Worm (Caenorhabditis elegans): ENCODE measurements around the gene srw-24.

srw-24 gene

ce11 chrV:15267405-15267804 lies 43.6 kb downstream of the srw-24 start, which contains the start of gene T10H4.13:
T10H4.13 (minus strand) TSS chrV:15267505.
- TF ChIP-seq fos-1 (tag; optimal IDR thresholded peaks at IDR 0.05) (no peak), egl-13 (tag; optimal IDR thresholded peaks at IDR 0.05) (no peak), lin-13 (GFP tag; optimal IDR thresholded peaks at IDR 0.05) (no peak), nhr-90 (tag; optimal IDR thresholded peaks at IDR 0.05; ENCODE audit: poor library complexity) (no peak), sox-4 (tag; optimal IDR thresholded peaks at IDR 0.05) (no peak), efl-3 (GFP tag; optimal IDR thresholded peaks at IDR 0.05) (no peak), snu-23 (GFP tag; optimal IDR thresholded peaks at IDR 0.05) (no peak), mdl-1 (tag; optimal IDR thresholded peaks at IDR 0.05) (no peak), nhr-28 (tag; optimal IDR thresholded peaks at IDR 0.05) (no peak)

- TF ChIP-seq ztf-11 (tag; optimal IDR thresholded peaks at IDR 0.05) (no peak), fkh-4 (tag; optimal IDR thresholded peaks at IDR 0.05; ENCODE audit: borderline replicate concordance) (no peak), tbx-2 (tag; optimal IDR thresholded peaks at IDR 0.05) (no peak), C16A3.4 (tag; optimal IDR thresholded peaks at IDR 0.05) (no peak), ceh-88 (GFP tag; IDR thresholded peaks at IDR 0.05) (no peak), tlp-1 (tag; optimal IDR thresholded peaks at IDR 0.05) (no peak), nhr-71 (tag; optimal IDR thresholded peaks at IDR 0.05) (no peak), nhr-84 (tag; optimal IDR thresholded peaks at IDR 0.05) (no peak), hlh-17 (GFP tag; optimal IDR thresholded peaks at IDR 0.05; ENCODE audit: borderline replicate concordance) (no peak), snpc-4 (tag; optimal IDR thresholded peaks at IDR 0.05) (no peak), mdl-1 (tag; optimal IDR thresholded peaks at IDR 0.05) (no peak), efl-1 (optimal IDR thresholded peaks at IDR 0.05) (no peak), efl-1 (GFP tag; optimal IDR thresholded peaks at IDR 0.05 in 1 of 2) (no peak), ceh-82 (tag; optimal IDR thresholded peaks at IDR 0.05) (no peak), zag-1 (tag; optimal IDR thresholded peaks at IDR 0.05) (no peak), pax-3 (tag; optimal IDR thresholded peaks at IDR 0.05) (no peak), dpl-1 (GFP tag; optimal IDR thresholded peaks at IDR 0.05) (no peak), swsn-7 (tag; optimal IDR thresholded peaks at IDR 0.05) (no peak), ceh-8 (GFP tag; optimal IDR thresholded peaks at IDR 0.05) (no peak), nhr-237 (tag; optimal IDR thresholded peaks at IDR 0.05) (no peak)
These were observed 44.5 kb downstream of the srw-24 start, which contains the start of gene srw-22 for ce11 chrV:15268302-15268701. srw-22 (plus strand) TSS chrV:15268602.

DNA sequence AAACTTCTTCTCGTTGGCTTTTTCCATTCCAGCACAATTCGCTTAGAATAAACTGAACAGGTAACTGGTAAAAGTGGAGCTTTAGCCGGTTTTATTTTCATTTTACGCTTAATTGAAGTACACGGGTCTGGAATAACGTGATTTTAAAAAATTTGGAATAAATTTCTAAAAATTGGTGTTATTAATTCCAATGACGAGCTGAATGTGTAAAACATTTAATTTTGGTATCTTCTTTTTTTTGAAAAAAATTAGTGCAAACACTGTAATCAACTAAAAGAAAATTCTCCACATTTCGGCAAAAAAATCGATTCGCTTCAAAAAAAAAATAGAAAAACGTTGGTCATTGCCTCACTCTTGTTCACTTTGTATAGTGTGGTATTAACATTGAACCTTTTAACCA lies 48.5 kb downstream of the srw-24 start, which contains the start of gene T10H4.4:
T10H4.4 (minus strand) TSS at position 101 of the 400 bp plus-strand sequence.
- TF ChIP-seq jun-1 (tag; optimal IDR thresholded peaks at IDR 0.05) (no peak), lin-39 (tag; optimal IDR thresholded peaks at IDR 0.05) (no peak)

DNA sequence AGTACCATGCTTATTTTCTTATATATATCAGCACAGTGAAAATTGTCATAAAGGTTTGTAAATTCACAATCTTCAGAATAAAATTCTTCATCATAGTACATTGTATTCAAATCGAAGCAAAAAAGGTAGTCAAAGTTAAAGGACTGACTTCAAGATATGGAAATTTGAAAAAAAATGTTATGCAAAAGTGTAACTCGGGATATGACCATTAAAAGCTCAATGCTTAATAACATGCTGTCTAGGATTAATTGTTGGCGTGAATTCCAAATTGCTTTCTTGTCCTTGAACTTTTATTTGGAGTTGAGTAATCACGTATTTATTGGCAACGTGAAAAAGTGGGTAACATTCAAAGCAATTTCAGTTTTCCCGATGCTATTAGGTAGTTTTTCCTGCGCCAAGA lies 51.0 kb downstream of the srw-24 start, which contains the start of gene srw-16:
srw-16 (minus strand) TSS at position 101 of the 400 bp plus-strand sequence.
- TF ChIP-seq Y116A8C.19 (tag; optimal IDR thresholded peaks at IDR 0.05; ENCODE audit: borderline replicate concordance) (no peak), sox-4 (tag; optimal IDR thresholded peaks at IDR 0.05) (no peak), fos-1 (tag; optimal IDR thresholded peaks at IDR 0.05) (no peak), aha-1 (tag; optimal IDR thresholded peaks at IDR 0.05) (no peak), unc-130 (tag; optimal IDR thresholded peaks at IDR 0.05) (no peak), isw-1 (GFP tag; IDR thresholded peaks at IDR 0.05) (no peak), nhr-11 (tag; optimal IDR thresholded peaks at IDR 0.05) (no peak), lin-35 (GFP tag; optimal IDR thresholded peaks at IDR 0.05) (no peak), C16A3.4 (tag; optimal IDR thresholded peaks at IDR 0.05) (no peak)
